Worm (Caenorhabditis elegans) whole organism, L4/young adult: ENCODE measurements around the gene str-175.

Experiments
- W03F9.2 ChIP-seq: fragments of 150-350 bp; optimal IDR thresholded peaks from 2 replicates; lab custom pipeline; 2014; ENCODE audit warnings: missing biosample characterization, missing genetic modification characterization
- dao-5 ChIP-seq: sonication (generic microtip); optimal IDR thresholded peaks from 2 replicates; lab custom pipeline; 2016; ENCODE audit warnings: missing genotype, missing genetic modification characterization, moderate library complexity, missing compliant biosample characterization
- him-1 ChIP-seq: sonication (generic microtip); optimal IDR thresholded peaks from 2 replicates; lab custom pipeline; 2016; ENCODE audit warnings: missing genotype, missing genetic modification reagents, missing genetic modification characterization, missing compliant biosample characterization

ce11 chrIV:4827219-4827618 is 43.2 kb downstream of the str-175 start, which contains the start of gene mpz-4:
- TF ChIP-seq W03F9.2 (tag; lab: Kevin White, UChicago), result no peak
- no peak for TF ChIP-seq dao-5 (tag; lab: Kevin White, UChicago)
- no peak for TF ChIP-seq him-1
